Fruit fly (Drosophila melanogaster): ENCODE data around the gene CG8611.

The CG8611 gene

DNA sequence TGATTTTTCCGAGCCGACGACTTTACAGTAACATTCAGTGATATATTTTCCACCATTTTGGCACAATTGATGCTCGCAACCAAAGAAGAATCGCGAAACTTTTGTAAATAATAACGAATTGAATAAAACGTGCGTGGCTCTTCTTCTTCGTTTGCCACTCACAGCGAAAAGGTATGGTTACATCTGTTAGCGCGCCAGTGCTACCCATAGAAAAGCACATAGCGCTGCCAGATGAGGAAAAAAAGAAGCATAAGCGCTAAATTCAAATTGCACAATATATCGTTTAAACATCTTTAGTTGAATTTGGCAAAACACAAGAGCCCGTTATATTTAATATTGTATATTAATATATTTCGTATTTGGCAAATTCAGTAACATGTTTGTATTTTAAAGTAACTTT lies at the start of gene CG8611:
Gene CG8611 (minus strand): TSS at position 159 of the 400 bp plus-strand sequence.
- no peak for TF ChIP-seq insv (optimal IDR thresholded peaks at IDR 0.05)
- no peak for TF ChIP-seq psq (optimal IDR thresholded peaks at IDR 0.05)
- TF ChIP-seq Sin3A (optimal IDR thresholded peaks at IDR 0.05): no peak
- no peak for TF ChIP-seq Myc (optimal IDR thresholded peaks at IDR 0.05)
- no peak for TF ChIP-seq h (optimal IDR thresholded peaks at IDR 0.05)
- no peak for TF ChIP-seq ttk (optimal IDR thresholded peaks at IDR 0.05)

DNA sequence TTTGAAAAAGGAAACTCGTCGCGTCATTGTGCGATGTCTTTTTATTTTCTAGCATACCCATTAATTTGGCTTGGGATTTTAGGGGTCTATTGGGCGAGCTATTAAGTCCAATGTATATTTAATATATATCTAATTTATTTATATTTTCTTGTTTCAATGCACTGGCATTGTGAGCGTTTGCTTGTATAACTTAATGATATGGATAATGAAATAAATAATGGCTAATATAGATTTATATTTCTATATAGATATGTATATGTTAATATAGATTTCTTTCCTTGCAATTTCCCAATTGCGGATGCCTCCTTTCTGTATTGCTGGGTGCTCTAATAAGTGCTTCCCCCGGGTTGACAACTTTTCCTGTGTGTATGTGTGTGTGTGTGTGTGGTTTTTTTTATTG lies 49.6 kb upstream of the CG8611 start:
- TF ChIP-seq ttk (optimal IDR thresholded peaks at IDR 0.05): no peak
- TF ChIP-seq psq (optimal IDR thresholded peaks at IDR 0.05): no peak
- TF ChIP-seq h (optimal IDR thresholded peaks at IDR 0.05): no peak
- no peak for TF ChIP-seq Myc (optimal IDR thresholded peaks at IDR 0.05)
- TF ChIP-seq insv (optimal IDR thresholded peaks at IDR 0.05): no peak
- no peak for TF ChIP-seq Sin3A (optimal IDR thresholded peaks at IDR 0.05)

DNA sequence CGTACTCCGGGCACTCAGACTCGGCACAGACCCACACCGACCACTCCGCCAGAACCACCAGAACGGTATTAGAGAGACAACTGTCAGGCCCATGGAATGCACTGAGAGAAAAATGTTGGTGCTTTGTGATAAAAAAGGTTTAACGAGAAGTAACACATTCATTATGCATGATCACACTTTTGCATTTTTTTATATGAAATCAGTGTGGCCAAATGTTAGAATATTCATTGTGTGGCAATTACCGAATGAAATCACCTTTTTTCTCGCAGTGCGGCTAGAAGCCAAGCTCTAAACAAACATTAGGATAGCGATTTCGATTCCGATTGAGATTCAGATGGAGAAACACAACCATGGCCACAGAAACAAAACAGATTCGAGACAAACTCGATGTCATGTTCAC lies 43.6 kb upstream of the CG8611 start:
- TF ChIP-seq psq (optimal IDR thresholded peaks at IDR 0.05) (no peak), Myc (optimal IDR thresholded peaks at IDR 0.05) (no peak), Sin3A (optimal IDR thresholded peaks at IDR 0.05) (no peak), insv (optimal IDR thresholded peaks at IDR 0.05) (no peak), ttk (optimal IDR thresholded peaks at IDR 0.05) (no peak), h (optimal IDR thresholded peaks at IDR 0.05) (no peak)

DNA sequence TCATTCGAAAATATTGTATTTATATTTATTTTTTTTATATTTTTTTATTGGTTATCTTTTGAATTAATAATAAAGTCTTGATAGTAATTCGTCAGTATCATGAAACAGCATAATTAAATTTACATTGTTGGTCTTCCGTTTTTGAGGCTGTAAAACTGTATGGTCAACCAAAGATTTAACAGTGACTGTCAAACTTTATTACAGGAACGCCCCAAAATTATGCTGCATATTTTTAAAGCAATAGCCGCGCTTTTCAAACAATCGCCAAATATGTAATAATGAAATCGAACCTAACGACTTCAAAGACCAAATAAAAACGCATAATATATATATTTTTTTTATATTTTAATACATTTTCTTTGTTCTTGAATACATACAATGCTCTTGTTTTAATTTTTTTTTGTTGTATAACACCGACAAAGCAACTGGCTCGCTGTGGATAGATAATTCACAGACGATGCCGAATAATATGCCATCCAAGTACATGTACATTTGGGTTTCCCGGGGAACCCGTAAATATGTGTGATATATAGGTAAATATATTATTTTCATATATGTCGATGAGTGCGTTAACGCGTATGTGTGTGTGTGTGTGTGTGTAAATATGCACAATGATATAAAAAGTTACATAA lies 34.0 kb upstream of the CG8611 start:
- no peak for TF ChIP-seq Myc (optimal IDR thresholded peaks at IDR 0.05)
- no peak for TF ChIP-seq insv (optimal IDR thresholded peaks at IDR 0.05)
- TF ChIP-seq ttk (optimal IDR thresholded peaks at IDR 0.05): no peak

DNA sequence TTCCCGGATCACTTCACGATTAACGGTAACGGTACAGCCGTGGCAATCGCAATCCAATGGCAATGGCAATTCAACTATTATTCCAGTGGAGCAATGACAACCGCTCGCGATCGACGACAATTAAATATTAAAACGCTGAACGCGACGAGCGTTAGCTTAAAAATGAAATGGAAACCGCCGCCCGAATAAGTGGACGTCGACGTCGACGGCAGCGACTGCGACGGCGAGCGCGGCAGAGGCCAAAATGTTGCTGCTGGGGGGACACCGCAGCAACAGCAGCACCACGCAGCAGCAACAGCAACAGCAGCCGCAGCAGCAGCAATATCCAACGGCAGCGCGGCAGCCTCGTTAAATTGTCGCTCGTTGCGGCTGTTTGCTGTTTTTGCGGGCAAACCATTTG lies 30.5 kb upstream of the CG8611 start, which contains the start of gene CG8568:
Gene CG8568 (minus strand): TSS at position 101 of the 400 bp plus-strand sequence.
- TF ChIP-seq ttk (optimal IDR thresholded peaks at IDR 0.05) (no peak), insv (optimal IDR thresholded peaks at IDR 0.05) (no peak)

DNA sequence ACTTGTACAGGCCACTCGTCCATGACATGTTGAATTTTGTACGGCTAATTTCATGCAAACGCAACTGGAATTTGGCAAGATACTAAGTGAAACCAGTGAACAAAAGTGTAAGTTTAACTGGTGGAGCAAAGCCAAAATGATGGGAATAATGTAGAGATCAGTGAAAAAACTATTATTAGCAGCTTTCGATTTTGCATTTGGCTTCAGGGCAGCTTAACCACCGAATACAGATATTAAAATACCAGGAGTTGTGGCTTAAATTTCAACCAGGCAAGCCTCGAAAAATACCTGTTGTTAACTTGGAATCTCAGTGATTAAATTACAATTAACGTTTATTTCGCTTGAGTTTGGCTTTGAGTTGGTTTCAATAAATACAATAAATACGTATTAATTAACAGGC lies 26.7 kb upstream of the CG8611 start, which contains the start of gene p-cup:
Gene p-cup (minus strand): TSS at position 101 of the 400 bp plus-strand sequence.
- TF ChIP-seq ttk (optimal IDR thresholded peaks at IDR 0.05) (no peak), Sin3A (optimal IDR thresholded peaks at IDR 0.05) (no peak), insv (optimal IDR thresholded peaks at IDR 0.05) (no peak), Myc (optimal IDR thresholded peaks at IDR 0.05) (no peak), h (optimal IDR thresholded peaks at IDR 0.05) (no peak), psq (optimal IDR thresholded peaks at IDR 0.05) (no peak)

DNA sequence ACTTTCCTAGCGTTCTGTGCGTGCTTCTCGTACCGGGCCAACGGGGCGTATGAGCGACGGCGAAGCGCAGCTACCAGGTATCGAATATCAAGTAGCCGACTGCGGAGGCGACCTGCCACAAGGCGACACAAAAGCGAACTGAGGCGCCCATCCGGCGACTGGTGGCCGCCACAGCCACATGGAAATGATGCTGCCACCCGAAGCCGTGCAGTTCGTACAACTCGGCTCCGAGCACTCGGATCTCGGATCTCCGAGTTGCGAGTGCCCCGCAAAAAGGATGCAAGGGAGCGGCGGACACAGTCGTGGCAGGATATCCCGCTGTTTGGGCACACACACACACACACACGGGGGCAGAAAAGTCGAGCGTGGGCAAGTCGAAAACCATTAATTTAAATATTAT lies 21.9 kb upstream of the CG8611 start, which contains the start of the genes CG12994 and CG46464:
Gene CG12994 (minus strand): TSS at position 115 of the 400 bp plus-strand sequence.
Gene CG46464 (minus strand): TSS at position 115 of the 400 bp plus-strand sequence.
- no peak for TF ChIP-seq h (optimal IDR thresholded peaks at IDR 0.05)
- no peak for TF ChIP-seq Sin3A (optimal IDR thresholded peaks at IDR 0.05)
- TF ChIP-seq Myc (optimal IDR thresholded peaks at IDR 0.05): no peak
- no peak for TF ChIP-seq insv (optimal IDR thresholded peaks at IDR 0.05)
- no peak for TF ChIP-seq ttk (optimal IDR thresholded peaks at IDR 0.05)
- no peak for TF ChIP-seq psq (optimal IDR thresholded peaks at IDR 0.05)

DNA sequence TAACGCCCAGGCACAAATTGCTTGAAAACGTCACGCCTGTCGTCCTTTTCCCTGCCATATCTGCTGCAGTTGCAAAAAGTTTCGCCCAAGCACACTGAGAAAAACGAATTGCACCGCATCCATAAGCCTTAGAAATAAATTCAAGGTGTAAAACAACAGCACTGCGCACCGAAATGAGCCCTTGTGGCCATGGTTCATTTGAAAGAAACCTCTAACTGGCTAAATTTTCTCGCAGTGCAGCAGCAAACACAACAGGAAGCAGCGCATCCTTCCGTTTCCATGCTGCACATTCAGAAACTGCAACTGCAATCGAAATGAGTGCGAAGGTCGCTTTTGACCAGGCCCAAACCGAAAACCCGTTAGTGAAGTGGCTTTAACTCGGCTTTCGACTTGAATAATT lies 2.4 kb upstream of the CG8611 start:
- TF ChIP-seq ttk (optimal IDR thresholded peaks at IDR 0.05): no peak
- TF ChIP-seq insv (optimal IDR thresholded peaks at IDR 0.05): no peak
- TF ChIP-seq psq (optimal IDR thresholded peaks at IDR 0.05): no peak
- no peak for TF ChIP-seq h (optimal IDR thresholded peaks at IDR 0.05)
- TF ChIP-seq Sin3A (optimal IDR thresholded peaks at IDR 0.05): no peak
- no peak for TF ChIP-seq Myc (optimal IDR thresholded peaks at IDR 0.05)

DNA sequence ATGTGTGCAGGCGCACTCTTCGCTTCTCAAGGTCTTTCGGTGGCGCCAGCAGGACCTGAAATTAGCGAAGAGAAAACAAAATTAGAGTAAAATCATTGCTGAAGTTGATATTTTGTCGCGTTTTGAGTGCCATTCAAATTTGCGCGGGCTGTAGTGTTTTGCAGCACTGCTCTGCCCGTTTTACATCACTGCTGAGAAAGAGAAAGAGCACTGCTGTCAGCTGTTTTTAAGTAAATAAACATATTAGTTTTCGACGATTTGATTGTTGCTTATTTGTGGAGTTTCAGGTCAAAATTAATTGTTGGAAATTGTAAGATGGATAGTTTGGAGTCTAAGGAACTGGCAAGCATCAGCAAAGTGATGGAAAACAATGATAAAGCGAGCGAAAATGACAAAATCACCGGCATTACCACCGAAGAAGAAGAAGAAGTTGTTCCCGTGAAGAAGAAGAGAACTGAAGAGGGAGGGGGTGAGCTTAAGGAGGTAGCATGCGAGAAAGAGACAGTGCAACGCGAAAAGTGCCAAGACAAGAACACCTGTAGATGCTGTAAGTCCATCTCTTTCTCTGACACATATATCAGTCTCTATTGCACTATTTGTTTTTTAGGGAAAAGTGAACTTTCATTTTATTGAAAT lies 1.5 kb upstream of the CG8611 start, which contains the start of gene ENGase:
Gene ENGase (plus strand): TSS at position 282 of the 636 bp plus-strand sequence.
- TF ChIP-seq insv (optimal IDR thresholded peaks at IDR 0.05) (no peak), psq (optimal IDR thresholded peaks at IDR 0.05) (no peak), Myc (optimal IDR thresholded peaks at IDR 0.05) (no peak), ttk (optimal IDR thresholded peaks at IDR 0.05) (no peak), h (optimal IDR thresholded peaks at IDR 0.05) (no peak), Sin3A (optimal IDR thresholded peaks at IDR 0.05) (no peak)

DNA sequence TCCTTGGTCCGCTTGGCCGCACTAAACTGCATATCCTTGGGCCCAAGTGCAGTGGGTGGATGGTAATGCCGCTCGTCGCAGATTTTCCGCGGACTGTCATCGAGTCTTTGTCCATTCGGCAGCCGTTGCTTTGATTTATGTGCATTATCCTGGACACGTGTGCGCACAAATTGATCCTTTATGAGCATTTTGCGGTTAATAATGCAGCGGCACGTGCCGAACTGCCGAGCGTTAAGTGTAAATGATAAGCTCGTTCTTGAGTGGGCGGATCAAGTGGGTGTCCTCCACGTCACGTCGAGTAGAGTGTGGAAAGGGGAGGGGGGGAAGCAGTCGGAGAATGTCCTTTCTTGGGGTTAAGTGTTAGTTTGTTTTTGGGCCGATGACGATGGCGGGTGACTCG lies 14.2 kb downstream of the CG8611 start:
- TF ChIP-seq Sin3A (optimal IDR thresholded peaks at IDR 0.05) (no peak), psq (optimal IDR thresholded peaks at IDR 0.05) (no peak), insv (optimal IDR thresholded peaks at IDR 0.05) (no peak), Myc (optimal IDR thresholded peaks at IDR 0.05) (no peak), ttk (optimal IDR thresholded peaks at IDR 0.05) (no peak), h (optimal IDR thresholded peaks at IDR 0.05) (no peak)

DNA sequence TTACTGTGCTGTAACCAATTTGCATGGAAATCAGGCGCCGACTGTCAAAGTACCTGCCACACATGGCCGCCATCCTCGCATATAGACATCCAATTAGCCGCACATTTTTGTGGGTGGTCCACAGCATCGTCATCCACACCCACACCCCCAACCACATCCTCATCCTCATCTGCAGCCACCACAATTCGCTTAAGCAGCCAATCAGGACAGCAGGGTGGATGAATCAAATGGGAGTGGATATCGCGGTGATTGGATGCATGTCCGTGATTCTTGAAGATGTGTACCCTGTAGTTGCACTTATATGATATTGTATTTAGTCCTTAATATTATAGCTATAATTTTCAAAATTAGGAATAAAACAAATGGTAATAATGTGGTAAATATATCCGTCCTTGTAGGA lies 17.1 kb downstream of the CG8611 start:
- TF ChIP-seq Sin3A (optimal IDR thresholded peaks at IDR 0.05) (no peak), ttk (optimal IDR thresholded peaks at IDR 0.05) (no peak), psq (optimal IDR thresholded peaks at IDR 0.05) (no peak)

DNA sequence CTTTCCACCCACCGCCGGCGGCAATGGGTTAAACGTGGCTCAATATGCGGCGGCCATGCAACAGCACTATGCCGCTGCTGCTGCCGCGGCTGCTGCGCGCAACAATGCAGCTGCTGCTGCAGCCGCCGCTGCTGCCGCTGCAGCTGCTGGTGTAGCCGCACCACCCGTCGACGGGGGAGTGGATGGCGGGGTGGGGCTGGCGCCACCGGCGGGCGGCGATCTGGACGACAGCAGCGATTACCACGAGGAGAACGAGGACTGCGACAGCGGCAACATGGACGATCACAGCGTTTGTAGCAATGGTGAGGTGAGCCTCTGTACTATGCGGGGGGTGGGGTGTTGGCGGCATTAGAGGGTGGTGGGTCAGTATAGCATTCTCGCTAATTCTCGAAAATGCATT lies 23.7 kb downstream of the CG8611 start:
- TF ChIP-seq ttk (optimal IDR thresholded peaks at IDR 0.05): no peak

DNA sequence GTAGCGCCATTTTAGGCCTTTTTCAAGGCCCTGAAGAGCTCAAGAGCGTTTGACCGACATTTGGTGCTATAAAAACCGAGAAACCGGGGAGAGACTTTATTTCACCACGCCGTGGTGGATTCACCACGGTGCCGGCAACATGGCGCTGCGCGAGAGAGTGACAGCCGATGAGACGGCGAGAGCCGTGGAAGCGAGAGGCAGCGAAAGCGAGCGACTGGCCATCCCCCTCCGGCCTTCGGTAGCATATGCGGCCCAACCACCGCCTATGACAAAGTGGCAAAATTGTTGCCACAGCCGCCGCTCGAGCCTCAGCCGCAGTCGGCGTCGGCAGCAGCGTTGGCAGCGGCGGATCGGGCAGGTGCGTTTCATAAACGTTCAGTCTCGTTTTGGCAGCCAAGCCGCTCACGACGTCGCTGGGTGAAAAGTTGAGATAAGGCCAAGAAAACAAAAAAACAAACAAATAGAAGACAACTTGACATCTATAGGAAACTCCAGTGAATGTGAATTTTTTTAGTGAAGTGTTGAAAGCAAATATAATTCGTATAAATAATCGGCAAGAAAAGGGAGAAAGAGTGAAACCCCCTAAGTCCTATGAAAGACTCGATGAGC lies 24.7 kb downstream of the CG8611 start, which contains the start of gene B-H1:
Gene B-H1 (plus strand): TSS at position 376 of the 609 bp plus-strand sequence.
- TF ChIP-seq Myc (optimal IDR thresholded peaks at IDR 0.05) (no peak), psq (optimal IDR thresholded peaks at IDR 0.05) (no peak), h (optimal IDR thresholded peaks at IDR 0.05) (no peak), insv (optimal IDR thresholded peaks at IDR 0.05) (no peak)
